Fruit fly (Drosophila melanogaster) whole organism: ENCODE measurements around the gene Tis11.

Source experiments
- CG8478 ChIP-seq: fragments of >200 bp; optimal IDR thresholded peaks from 2 replicates; lab custom pipeline; 2018; ENCODE audit warnings: inconsistent platforms
- Dll ChIP-seq: fragments of >200 bp; optimal IDR thresholded peaks from 2 replicates; lab custom pipeline; 2017
- EcR ChIP-seq, 2 experiments: fragments of >200 bp; optimal IDR thresholded peaks; 2 replicates each; lab custom pipeline; 2017; ENCODE audit warnings: missing biosample characterization in 2 of 2, missing genetic modification characterization in 2 of 2, missing genetic modification reagents in 2 of 2
- pan ChIP-seq: fragments of >200 bp; optimal IDR thresholded peaks from 2 replicates; lab custom pipeline; 2017
- psq ChIP-seq: fragments of >200 bp; optimal IDR thresholded peaks from 2 replicates; lab custom pipeline; 2017
- usp ChIP-seq: fragments of >200 bp; optimal IDR thresholded peaks from 2 replicates; lab custom pipeline; 2017; ENCODE audit warnings: missing biosample characterization, missing genetic modification characterization, mixed read lengths

Gene Tis11

DNA sequence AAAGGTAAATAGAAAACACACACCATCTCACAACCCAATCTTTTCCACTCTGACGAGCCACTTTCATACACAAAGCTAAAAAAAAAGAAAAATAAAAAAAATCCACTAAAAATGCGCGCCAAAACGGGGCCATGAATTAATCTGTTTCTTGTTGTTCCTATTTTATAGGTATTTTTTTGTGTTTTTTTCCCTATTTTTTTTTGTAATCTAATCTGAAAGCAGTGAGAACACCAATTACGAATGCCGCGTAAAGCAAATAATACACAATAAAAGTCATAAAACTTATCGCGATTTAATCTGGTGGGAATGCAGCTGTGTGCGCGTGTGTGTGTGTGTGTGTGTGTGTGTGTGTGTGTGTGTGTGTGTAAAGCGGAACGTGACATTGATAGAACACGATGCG lies 64.1 kb downstream of the Tis11 start:
- no peak for TF ChIP-seq pan (lab: Kevin White, UChicago)
- TF ChIP-seq usp: no peak
- no peak for TF ChIP-seq Dll
- TF ChIP-seq psq (lab: Kevin White, UChicago): no peak
- TF ChIP-seq CG8478 (lab: Kevin White, UChicago): no peak
- no peak for TF ChIP-seq EcR (GFP tag; optimal IDR thresholded peaks at IDR 0.05; lab: Kevin White, UChicago)

DNA sequence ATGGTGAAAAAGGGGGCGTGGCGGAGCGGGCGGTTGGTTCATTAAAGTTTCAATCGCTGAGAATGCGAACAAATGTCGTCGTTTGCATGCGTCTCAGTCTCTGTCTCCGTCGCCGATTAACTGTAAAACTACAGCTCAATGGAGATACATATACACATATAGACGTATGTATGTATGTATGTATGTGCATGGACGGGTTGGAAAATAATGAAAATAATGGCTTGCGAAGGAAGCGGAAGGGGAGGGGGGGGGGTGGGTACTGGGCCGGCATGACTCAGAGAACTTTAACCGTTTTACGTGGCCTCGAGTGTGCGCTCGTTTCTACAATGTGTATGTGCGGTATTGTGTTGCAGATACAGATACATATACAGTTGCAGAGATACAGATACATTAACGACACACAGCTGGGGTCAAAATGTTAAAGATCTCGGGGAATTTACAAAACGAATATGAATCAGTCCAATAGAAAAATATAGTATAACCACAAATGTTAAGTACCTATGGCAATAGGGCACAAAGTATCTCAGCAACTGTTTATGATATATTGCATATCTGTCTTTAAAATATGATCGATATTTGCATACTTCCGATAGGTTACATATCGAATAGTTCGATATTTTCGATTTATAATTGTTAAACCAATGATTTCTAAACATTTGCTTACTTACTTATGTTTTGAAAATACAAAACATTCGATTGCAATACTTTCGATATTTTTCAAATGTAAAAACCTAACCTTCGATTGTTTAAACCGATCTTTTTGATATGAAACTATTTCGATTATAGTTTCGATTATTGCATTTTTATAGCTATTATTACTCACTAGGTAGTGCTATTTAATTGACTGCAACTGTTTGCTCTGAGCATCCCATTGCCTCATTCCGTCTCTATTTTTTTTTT lies 65.3 kb downstream of the Tis11 start:
- TF ChIP-seq psq (lab: Kevin White, UChicago) (no peak), Dll (no peak), usp (no peak), pan (lab: Kevin White, UChicago) (no peak), CG8478 (lab: Kevin White, UChicago) (no peak), EcR (GFP tag; optimal IDR thresholded peaks at IDR 0.05; lab: Kevin White, UChicago) (no peak)

DNA sequence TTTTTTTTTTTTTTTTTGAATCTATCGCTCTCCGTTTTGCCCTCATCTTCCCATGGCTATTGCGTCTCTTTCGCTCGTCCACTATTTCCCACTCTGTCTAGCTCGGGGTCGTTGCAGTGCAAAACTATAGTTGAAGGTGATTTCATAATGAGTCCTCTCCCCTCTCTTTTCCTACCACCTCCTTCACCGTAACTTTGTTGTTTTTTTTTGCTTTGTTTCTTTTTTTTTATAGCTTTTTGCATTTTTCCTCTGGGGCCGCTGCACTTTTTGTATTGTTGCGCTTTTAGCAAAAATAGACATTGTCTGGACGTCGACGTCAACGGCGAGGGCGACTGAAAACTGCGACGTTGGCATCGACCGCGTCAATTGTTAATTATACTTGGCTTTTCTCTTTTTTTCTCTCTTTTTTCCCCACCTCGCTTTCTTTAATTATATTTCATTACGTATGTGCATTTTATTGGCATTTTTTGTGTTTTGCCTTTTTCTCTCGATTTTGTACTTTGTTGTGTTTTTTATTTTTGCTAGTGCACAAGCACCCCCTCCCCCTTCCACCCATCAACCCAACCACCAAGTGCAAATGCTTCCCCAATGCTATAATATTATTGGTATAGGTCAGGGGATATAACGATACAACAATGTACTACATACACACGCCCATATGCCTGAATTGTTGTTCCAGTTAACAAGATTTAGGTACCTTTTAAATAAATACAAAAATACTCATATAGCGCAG lies 66.1 kb downstream of the Tis11 start:
- TF ChIP-seq usp: no peak
- no peak for TF ChIP-seq Dll
- TF ChIP-seq CG8478 (lab: Kevin White, UChicago): no peak
- TF ChIP-seq pan (lab: Kevin White, UChicago): no peak
- peak in 1 of 2 experiments; percentile 91 for TF ChIP-seq EcR (GFP tag; optimal IDR thresholded peaks at IDR 0.05; lab: Kevin White, UChicago)
- TF ChIP-seq psq (lab: Kevin White, UChicago): no peak

DNA sequence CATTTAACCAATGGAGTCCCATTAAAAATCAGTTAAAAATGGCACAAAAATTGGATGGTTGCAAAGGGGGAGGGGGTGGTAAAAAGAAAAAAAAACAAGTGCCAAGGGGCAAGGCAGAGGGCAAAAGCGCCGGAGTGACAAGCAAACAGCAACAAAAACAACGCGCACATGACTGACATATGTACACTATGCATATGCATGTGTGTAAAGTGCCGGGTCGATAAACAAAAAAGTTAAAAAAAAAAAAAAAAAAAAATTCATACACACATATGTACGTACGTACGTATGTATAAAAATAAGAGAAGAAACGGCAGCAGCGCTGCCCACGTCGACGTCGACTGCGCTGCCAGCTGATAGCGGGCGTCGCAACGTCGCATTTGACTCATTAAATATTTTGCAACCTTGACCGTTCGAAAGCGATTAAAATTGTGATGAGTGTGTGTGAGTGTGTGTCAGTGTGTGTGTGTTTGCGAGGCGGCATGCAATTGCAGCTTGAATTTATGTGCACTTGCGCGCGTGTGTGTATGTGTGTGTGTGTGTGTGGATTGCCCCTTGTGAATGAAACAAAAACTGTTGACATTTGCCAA lies 68.5 kb downstream of the Tis11 start:
- TF ChIP-seq EcR (GFP tag; optimal IDR thresholded peaks at IDR 0.05; lab: Kevin White, UChicago) (no peak), usp (no peak), CG8478 (lab: Kevin White, UChicago) (no peak), psq (lab: Kevin White, UChicago) (no peak), Dll (no peak), pan (lab: Kevin White, UChicago) (no peak)

DNA sequence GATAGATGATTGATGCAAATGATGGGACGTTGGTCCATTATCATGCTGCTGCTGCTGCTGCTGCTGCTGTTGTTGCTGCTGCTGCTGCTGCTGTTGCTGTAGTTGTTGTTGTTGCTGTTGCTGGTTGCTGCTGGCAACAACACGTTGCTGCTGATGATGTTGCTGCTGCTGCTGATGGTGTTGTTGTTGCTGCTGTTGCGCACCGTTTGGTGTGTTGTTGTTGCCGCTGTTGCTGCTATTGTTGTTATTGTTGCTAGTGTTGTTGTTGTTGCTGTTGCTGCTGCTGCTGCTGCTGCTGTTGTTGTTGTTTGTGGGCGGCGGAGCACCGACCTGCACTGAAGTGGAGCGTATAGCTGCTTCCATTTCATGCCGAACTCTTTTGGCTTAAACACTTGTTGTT lies 71.9 kb downstream of the Tis11 start:
- TF ChIP-seq EcR (GFP tag; optimal IDR thresholded peaks at IDR 0.05; lab: Kevin White, UChicago): no peak
- no peak for TF ChIP-seq CG8478 (lab: Kevin White, UChicago)
- no peak for TF ChIP-seq Dll
- no peak for TF ChIP-seq pan (lab: Kevin White, UChicago)
- no peak for TF ChIP-seq usp
- no peak for TF ChIP-seq psq (lab: Kevin White, UChicago)
